Worm (Caenorhabditis elegans) whole organism, mixed stage, embryonic: ENCODE measurements around the gene elmd-1.

Source experiments
- bed-3 ChIP-seq: fragments of 200-800 bp; sonication (Bioruptor generic); optimal IDR thresholded peaks from 3 replicates; lab custom pipeline; 2018; ENCODE audit warnings: mild to moderate bottlenecking, missing genetic modification characterization, moderate library complexity, missing compliant biosample characterization
- ceh-83 ChIP-seq: fragments of 200-800 bp; sonication (Bioruptor generic); optimal IDR thresholded peaks from 2 replicates; lab custom pipeline; 2018; ENCODE audit warnings: mild to moderate bottlenecking, missing genetic modification characterization, missing compliant biosample characterization
- elt-1 ChIP-seq: sonication (generic microtip); optimal IDR thresholded peaks from 2 replicates; lab custom pipeline; 2017; ENCODE audit warnings: missing genetic modification characterization, mild to moderate bottlenecking, missing compliant biosample characterization, antibody characterized with exemption, moderate library complexity, borderline replicate concordance; ENCODE audit not compliant: insufficient read depth
- lsy-2 ChIP-seq: fragments of 150-350 bp; optimal IDR thresholded peaks from 2 replicates; lab custom pipeline; 2014; ENCODE audit warnings: missing biosample characterization, missing genetic modification characterization
- nhr-12 ChIP-seq: fragments of 150-350 bp; optimal IDR thresholded peaks from 2 replicates; lab custom pipeline; 2014; ENCODE audit warnings: missing biosample characterization, missing genetic modification characterization
- nhr-76 ChIP-seq: sonication (generic microtip); optimal IDR thresholded peaks from 2 replicates; lab custom pipeline; 2017; ENCODE audit warnings: missing biosample characterization, missing genetic modification characterization
- sem-2 ChIP-seq: fragments of 200-800 bp; sonication (Bioruptor generic); optimal IDR thresholded peaks from 2 replicates; lab custom pipeline; 2018; ENCODE audit warnings: mild to moderate bottlenecking, missing genetic modification characterization, missing compliant biosample characterization
- sptf-1 ChIP-seq: sonication (generic microtip); optimal IDR thresholded peaks from 2 replicates; lab custom pipeline; 2017; ENCODE audit warnings: mild to moderate bottlenecking, missing genetic modification characterization, moderate library complexity, missing compliant biosample characterization
- unc-39 ChIP-seq: fragments of 150-350 bp; optimal IDR thresholded peaks from 2 replicates; lab custom pipeline; 2014; ENCODE audit warnings: missing biosample characterization, missing genetic modification characterization
- ztf-11 ChIP-seq: fragments of 150-350 bp; optimal IDR thresholded peaks from 2 replicates; lab custom pipeline; 2014; ENCODE audit warnings: missing biosample characterization, missing genetic modification characterization

DNA sequence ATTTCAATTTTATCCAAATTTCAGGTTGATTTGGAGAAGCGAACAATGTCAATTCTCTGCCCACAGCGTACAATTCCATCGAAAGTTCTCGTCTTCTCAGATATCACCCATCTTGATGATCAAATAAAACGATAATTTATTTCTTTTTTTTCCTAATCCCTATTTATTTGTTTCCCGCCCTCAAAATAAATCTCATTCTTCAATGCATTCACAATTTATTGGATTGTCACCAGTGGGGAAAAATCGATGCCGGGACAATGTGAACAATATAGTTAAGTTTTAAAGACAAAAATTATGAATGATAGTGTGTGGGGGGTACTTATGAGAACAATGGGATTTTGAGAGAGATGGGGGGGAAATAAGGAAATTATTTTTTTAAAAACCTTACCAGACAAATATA is 10.7 kb downstream of the elmd-1 start:
- TF ChIP-seq lsy-2 (tag; lab: Kevin White, UChicago) (no peak), ztf-11 (tag; lab: Kevin White, UChicago) (no peak), sem-2 (GFP tag; lab: Kevin White, UChicago) (no peak), sptf-1 (tag; lab: Kevin White, UChicago) (no peak), unc-39 (tag; lab: Kevin White, UChicago) (no peak), ceh-83 (GFP tag; lab: Kevin White, UChicago) (no peak), nhr-12 (tag; lab: Kevin White, UChicago) (no peak), nhr-76 (no peak), bed-3 (GFP tag; lab: Kevin White, UChicago) (no peak), elt-1 (tag; lab: Kevin White, UChicago) (no peak)
